Worm (Caenorhabditis elegans) whole organism, L3 larva: ENCODE data around the gene rpac-19.
A peak's percentile ranks its signal among the peaks of the same experiment; 100 is the strongest.

Source experiments
- R02D3.7 ChIP-seq: fragments of 150-350 bp; optimal IDR thresholded peaks from 2 replicates; lab custom pipeline; 2014; ENCODE audit warnings: missing biosample characterization, missing genetic modification characterization
- ZK546.5 ChIP-seq: sonication (generic microtip); optimal IDR thresholded peaks from 2 replicates; lab custom pipeline; 2017; ENCODE audit warnings: missing biosample characterization, missing genetic modification characterization
- aly-2 ChIP-seq: fragments of 150-350 bp; optimal IDR thresholded peaks from 2 replicates; lab custom pipeline; 2014; ENCODE audit warnings: missing biosample characterization, missing genetic modification characterization
- ama-1 ChIP-seq: fragments of 150-350 bp; optimal IDR thresholded peaks from 2 replicates; lab custom pipeline; 2018
- ceh-16 ChIP-seq: sonication (generic microtip); optimal IDR thresholded peaks from 2 replicates; lab custom pipeline; 2017; ENCODE audit warnings: missing biosample characterization, missing genetic modification characterization
- ceh-28 ChIP-seq: fragments of 150-350 bp; optimal IDR thresholded peaks from 2 replicates; lab custom pipeline; 2014; ENCODE audit warnings: missing biosample characterization, missing genetic modification reagents, missing genetic modification characterization
- ceh-82 ChIP-seq: fragments of 150-350 bp; optimal IDR thresholded peaks from 2 replicates; lab custom pipeline; 2014; ENCODE audit warnings: missing biosample characterization, missing genetic modification characterization
- ceh-9 ChIP-seq: sonication (generic microtip); optimal IDR thresholded peaks from 2 replicates; lab custom pipeline; 2018; ENCODE audit warnings: missing biosample characterization, missing genetic modification characterization
- egl-5 ChIP-seq: fragments of 150-350 bp; optimal IDR thresholded peaks from 2 replicates; lab custom pipeline; 2017; ENCODE audit warnings: missing biosample characterization, missing genetic modification reagents, missing genetic modification characterization, inconsistent platforms
- elt-1 ChIP-seq: fragments of 150-350 bp; optimal IDR thresholded peaks from 2 replicates; lab custom pipeline; 2014; ENCODE audit warnings: missing biosample characterization, missing genetic modification characterization
- elt-2 ChIP-seq: sonication (generic microtip); optimal IDR thresholded peaks from 2 replicates; lab custom pipeline; 2016; ENCODE audit warnings: missing genetic modification reagents, mild to moderate bottlenecking, missing genetic modification characterization, missing compliant biosample characterization
- elt-3 ChIP-seq, 3 experiments: fragments of 150-350 bp in 1 of 3; sonication (generic microtip) in 2 of 3; optimal IDR thresholded peaks; 2 replicates in 2 of 3; 4 replicates in 1 of 3; lab custom pipeline; 2014 to 2017; ENCODE audit warnings: missing biosample characterization in 3 of 3, missing genetic modification characterization in 3 of 3
- fkh-10 ChIP-seq: sonication (generic microtip); optimal IDR thresholded peaks from 2 replicates; lab custom pipeline; 2017; ENCODE audit warnings: missing biosample characterization, missing genetic modification reagents, missing genetic modification characterization
- hmg-11 ChIP-seq: sonication (generic microtip); optimal IDR thresholded peaks from 2 replicates; lab custom pipeline; 2016; ENCODE audit warnings: missing genetic modification characterization, missing compliant biosample characterization
- jun-1 ChIP-seq: fragments of 150-350 bp; optimal IDR thresholded peaks from 2 replicates; lab custom pipeline; 2014; ENCODE audit warnings: missing biosample characterization, missing genetic modification reagents, missing genetic modification characterization
- lin-15B ChIP-seq: fragments of 150-350 bp; optimal IDR thresholded peaks from 2 replicates; lab custom pipeline; 2014; ENCODE audit warnings: missing biosample characterization, missing genetic modification characterization
- lin-39 ChIP-seq: fragments of 150-350 bp; optimal IDR thresholded peaks from 2 replicates; lab custom pipeline; 2018; ENCODE audit warnings: missing biosample characterization, missing genetic modification reagents, missing genetic modification characterization
- lsy-12 ChIP-seq: sonication (generic microtip); optimal IDR thresholded peaks from 2 replicates; lab custom pipeline; 2016; ENCODE audit warnings: mild to moderate bottlenecking, missing genetic modification characterization, missing compliant biosample characterization
- mdl-1 ChIP-seq: fragments of 150-350 bp; optimal IDR thresholded peaks from 2 replicates; lab custom pipeline; 2014; ENCODE audit warnings: missing biosample characterization, missing genetic modification characterization
- mml-1 ChIP-seq: fragments of 150-350 bp; sonication (generic microtip); optimal IDR thresholded peaks from 3 replicates; lab custom pipeline; 2014; ENCODE audit warnings: missing biosample characterization, missing genetic modification characterization
- nfya-1 ChIP-seq: sonication (generic microtip); optimal IDR thresholded peaks from 2 replicates; lab custom pipeline; 2017; ENCODE audit warnings: missing genetic modification characterization, mild to moderate bottlenecking, missing compliant biosample characterization, antibody characterized with exemption, moderate library complexity; ENCODE audit not compliant: insufficient read depth
- nhr-23 ChIP-seq: fragments of 150-350 bp; optimal IDR thresholded peaks from 2 replicates; lab custom pipeline; 2014; ENCODE audit warnings: missing biosample characterization, missing genetic modification reagents, missing genetic modification characterization
- nhr-25 ChIP-seq: sonication (generic microtip); optimal IDR thresholded peaks from 2 replicates; lab custom pipeline; 2017; ENCODE audit warnings: missing biosample characterization, missing genetic modification characterization
- nhr-28 ChIP-seq: fragments of 150-350 bp; optimal IDR thresholded peaks from 2 replicates; lab custom pipeline; 2014; ENCODE audit warnings: missing biosample characterization, missing genetic modification characterization
- nhr-43 ChIP-seq: sonication (generic microtip); optimal IDR thresholded peaks from 2 replicates; lab custom pipeline; 2016; ENCODE audit warnings: mild to moderate bottlenecking, missing genetic modification characterization, missing compliant biosample characterization; ENCODE audit not compliant: poor library complexity, severe bottlenecking
- nhr-67 ChIP-seq: fragments of 150-350 bp; optimal IDR thresholded peaks from 2 replicates; lab custom pipeline; 2014; ENCODE audit warnings: missing biosample characterization, missing genetic modification characterization
- nhr-76 ChIP-seq: fragments of 150-350 bp; sonication (generic microtip); optimal IDR thresholded peaks from 5 replicates; lab custom pipeline; 2014; ENCODE audit warnings: missing biosample characterization, missing genetic modification characterization
- nhr-77 ChIP-seq: fragments of 150-350 bp; optimal IDR thresholded peaks from 2 replicates; lab custom pipeline; 2014; ENCODE audit warnings: missing biosample characterization, missing genetic modification characterization
- pha-4 ChIP-seq: fragments of 150-350 bp; optimal IDR thresholded peaks from 2 replicates; lab custom pipeline; 2014; ENCODE audit warnings: missing biosample characterization, missing genetic modification reagents, missing genetic modification characterization
- sea-2 ChIP-seq: fragments of 150-350 bp; sonication (generic microtip); optimal IDR thresholded peaks from 4 replicates; lab custom pipeline; 2014; ENCODE audit warnings: missing biosample characterization, missing genetic modification reagents, missing genetic modification characterization
- skn-1 ChIP-seq: fragments of 150-350 bp; optimal IDR thresholded peaks from 2 replicates; lab custom pipeline; 2014; ENCODE audit warnings: missing biosample characterization, missing genetic modification characterization
- snpc-4 ChIP-seq: fragments of 150-350 bp; optimal IDR thresholded peaks from 2 replicates; lab custom pipeline; 2014; ENCODE audit warnings: missing biosample characterization, missing genetic modification characterization
- tbx-2 ChIP-seq: sonication (generic microtip); optimal IDR thresholded peaks from 2 replicates; lab custom pipeline; 2016; ENCODE audit warnings: mild to moderate bottlenecking, missing genetic modification characterization, missing compliant biosample characterization
- unc-39 ChIP-seq: sonication (generic microtip); optimal IDR thresholded peaks from 4 replicates; lab custom pipeline; 2017; ENCODE audit warnings: missing biosample characterization, missing genetic modification characterization
- unc-62 ChIP-seq: fragments of 150-350 bp; sonication (generic microtip); optimal IDR thresholded peaks from 4 replicates; lab custom pipeline; 2014; ENCODE audit warnings: missing biosample characterization, missing genetic modification reagents, missing genetic modification characterization
- zag-1 ChIP-seq: fragments of 150-350 bp; optimal IDR thresholded peaks from 2 replicates; lab custom pipeline; 2014; ENCODE audit warnings: missing biosample characterization, missing genetic modification characterization
- ztf-11 ChIP-seq: fragments of 150-350 bp; optimal IDR thresholded peaks from 2 replicates; lab custom pipeline; 2014; ENCODE audit warnings: missing biosample characterization, missing genetic modification characterization
- ztf-4 ChIP-seq: fragments of 150-350 bp; optimal IDR thresholded peaks from 2 replicates; lab custom pipeline; 2014; ENCODE audit warnings: missing biosample characterization, missing genetic modification characterization

rpac-19 gene

ce11 chrIII:9637016-9637415, 7.3 kb upstream of the rpac-19 start, which contains the start of gene gei-13:
Gene gei-13, minus strand, starts transcription at chrIII:9637116.
- TF ChIP-seq ceh-28 (tag; lab: Kevin White, UChicago): no peak
- no peak for TF ChIP-seq aly-2
- TF ChIP-seq sea-2 (GFP tag; lab: Kevin White, UChicago): no peak
- no peak for TF ChIP-seq nhr-77 (tag; lab: Kevin White, UChicago)
- TF ChIP-seq nhr-23: no peak
- no peak for TF ChIP-seq ceh-16 (tag; lab: Kevin White, UChicago)
- TF ChIP-seq tbx-2: no peak
- TF ChIP-seq elt-3 (tag; optimal IDR thresholded peaks at IDR 0.05; lab: Kevin White, UChicago): no peak
- no peak for TF ChIP-seq mml-1 (tag; lab: Kevin White, UChicago)
- no peak for TF ChIP-seq R02D3.7 (tag; lab: Kevin White, UChicago)
- no peak for TF ChIP-seq zag-1 (tag; lab: Kevin White, UChicago)
- no peak for TF ChIP-seq ZK546.5 (tag; lab: Kevin White, UChicago)
- no peak for TF ChIP-seq ztf-4 (tag; lab: Kevin White, UChicago)
- no peak for TF ChIP-seq hmg-11 (tag; lab: Kevin White, UChicago)
- TF ChIP-seq ceh-82 (tag; lab: Kevin White, UChicago): no peak
- TF ChIP-seq nhr-67 (tag; lab: Kevin White, UChicago): no peak
- TF ChIP-seq nhr-28: no peak
- TF ChIP-seq mdl-1 (tag; lab: Kevin White, UChicago): no peak

DNA sequence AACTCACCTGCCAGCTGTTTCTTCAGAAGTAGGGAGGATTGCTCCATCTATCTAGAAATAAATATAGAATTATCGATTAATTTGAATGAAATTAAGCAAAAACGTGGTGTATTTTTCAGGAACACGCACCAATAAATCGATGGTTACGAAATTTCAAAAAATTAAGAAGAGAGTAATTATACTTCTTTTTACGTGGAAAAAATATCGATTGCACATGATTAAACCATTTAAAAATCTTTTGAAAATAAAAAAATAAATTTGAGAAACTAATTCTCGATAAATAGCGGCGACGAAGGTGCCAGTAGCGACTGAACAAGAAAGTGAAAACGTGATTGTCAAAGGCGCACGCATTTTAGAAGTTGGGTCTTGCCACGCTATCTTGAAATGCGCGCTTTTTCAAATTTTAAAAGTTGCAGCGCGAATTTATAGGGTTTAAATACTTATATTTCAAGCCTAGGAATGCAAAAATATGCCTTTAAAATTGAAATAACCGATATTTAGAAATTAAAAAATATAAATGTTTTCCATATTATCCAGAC, 1.5 kb upstream of the rpac-19 start, which contains the start of gene ubc-7:
ubc-7 (minus strand) TSS at position 51 of the 539 bp plus-strand sequence.
- no peak for TF ChIP-seq fkh-10 (GFP tag; lab: Kevin White, UChicago)
- TF ChIP-seq nhr-28: no peak
- TF ChIP-seq mml-1 (tag; lab: Kevin White, UChicago): no peak
- no peak for TF ChIP-seq ZK546.5 (tag; lab: Kevin White, UChicago)
- peak; percentile 36 for TF ChIP-seq lsy-12 (tag; lab: Kevin White, UChicago)
- no peak for TF ChIP-seq ceh-16 (tag; lab: Kevin White, UChicago)
- TF ChIP-seq ztf-11 (tag; lab: Kevin White, UChicago): no peak
- TF ChIP-seq jun-1 (tag; lab: Kevin White, UChicago): peak; percentile 35
- peak; percentile 95 for TF ChIP-seq pha-4 (tag; lab: Kevin White, UChicago)
- peak; percentile 92 for TF ChIP-seq nhr-23
- TF ChIP-seq snpc-4 (tag; lab: Kevin White, UChicago): peak; percentile 57
- peak; percentile 53 for TF ChIP-seq skn-1 (tag; lab: Kevin White, UChicago)
- TF ChIP-seq ceh-28 (tag; lab: Kevin White, UChicago): peak; percentile 47
- TF ChIP-seq egl-5: peak; percentile 95
- TF ChIP-seq mdl-1 (tag; lab: Kevin White, UChicago): peak; percentile 51
- TF ChIP-seq elt-1: peak; percentile 12
- peak; percentile 47 for TF ChIP-seq elt-2 (tag; lab: Kevin White, UChicago)
- TF ChIP-seq hmg-11 (tag; lab: Kevin White, UChicago): peak; percentile 76
- TF ChIP-seq nfya-1 (tag; lab: Kevin White, UChicago): peak; percentile 92
- TF ChIP-seq lin-15B (tag; lab: Kevin White, UChicago): peak; percentile 87
- peak; percentile 71 for TF ChIP-seq lin-39 (tag; lab: Kevin White, UChicago)
- peak; percentile 62 for TF ChIP-seq nhr-43 (tag; lab: Kevin White, UChicago)
- TF ChIP-seq nhr-25 (tag; lab: Kevin White, UChicago): peak; percentile 69
- peak; percentile 5 for TF ChIP-seq tbx-2
- TF ChIP-seq ceh-82 (tag; lab: Kevin White, UChicago): peak; percentile 57
- TF ChIP-seq R02D3.7 (tag; lab: Kevin White, UChicago): peak; percentile 26

ce11 chrIII:9629054-9629453, 631 bp downstream of the rpac-19 start, which contains the start of gene tbg-1:
Gene tbg-1, minus strand, starts transcription at chrIII:9629154.
- TF ChIP-seq R02D3.7 (tag; lab: Kevin White, UChicago): no peak
- no peak for TF ChIP-seq ZK546.5 (tag; lab: Kevin White, UChicago)
- TF ChIP-seq unc-39: no peak
- no peak for TF ChIP-seq ama-1 (lab: Kevin White, UChicago)
- no peak for TF ChIP-seq ztf-4 (tag; lab: Kevin White, UChicago)
- TF ChIP-seq aly-2: no peak
- TF ChIP-seq nhr-67 (tag; lab: Kevin White, UChicago): no peak
- TF ChIP-seq mdl-1 (tag; lab: Kevin White, UChicago): no peak
- no peak for TF ChIP-seq ceh-9 (tag; lab: Kevin White, UChicago)
- TF ChIP-seq elt-3 (tag; optimal IDR thresholded peaks at IDR 0.05; lab: Kevin White, UChicago): no peak
- TF ChIP-seq sea-2 (GFP tag; lab: Kevin White, UChicago): no peak
- no peak for TF ChIP-seq tbx-2
- TF ChIP-seq jun-1 (tag; lab: Kevin White, UChicago): no peak
- TF ChIP-seq snpc-4 (tag; lab: Kevin White, UChicago): no peak
- no peak for TF ChIP-seq nhr-77 (tag; lab: Kevin White, UChicago)
- no peak for TF ChIP-seq unc-62
- no peak for TF ChIP-seq ceh-28 (tag; lab: Kevin White, UChicago)
- TF ChIP-seq nhr-76: no peak
- no peak for TF ChIP-seq hmg-11 (tag; lab: Kevin White, UChicago)
- no peak for TF ChIP-seq elt-1
